Worm (Caenorhabditis elegans) whole organism, L3 larva: ENCODE measurements around the gene acp-5.

Experiments used
- ZK546.5 ChIP-seq: sonication (generic microtip); optimal IDR thresholded peaks from 2 replicates; lab custom pipeline; 2017; ENCODE audit warnings: missing biosample characterization, missing genetic modification characterization
- aly-2 ChIP-seq: fragments of 150-350 bp; optimal IDR thresholded peaks from 2 replicates; lab custom pipeline; 2014; ENCODE audit warnings: missing biosample characterization, missing genetic modification characterization
- elt-3 ChIP-seq, 3 experiments: fragments of 150-350 bp in 1 of 3; sonication (generic microtip) in 2 of 3; optimal IDR thresholded peaks; 2 replicates in 2 of 3; 4 replicates in 1 of 3; lab custom pipeline; 2014 to 2017; ENCODE audit warnings: missing biosample characterization in 3 of 3, missing genetic modification characterization in 3 of 3
- fkh-10 ChIP-seq: sonication (generic microtip); optimal IDR thresholded peaks from 2 replicates; lab custom pipeline; 2017; ENCODE audit warnings: missing biosample characterization, missing genetic modification reagents, missing genetic modification characterization
- fos-1 ChIP-seq: fragments of 150-350 bp; optimal IDR thresholded peaks from 2 replicates; lab custom pipeline; 2014; ENCODE audit warnings: missing biosample characterization, missing genetic modification characterization
- lin-15B ChIP-seq: fragments of 150-350 bp; optimal IDR thresholded peaks from 2 replicates; lab custom pipeline; 2014; ENCODE audit warnings: missing biosample characterization, missing genetic modification characterization
- lin-39 ChIP-seq: fragments of 150-350 bp; optimal IDR thresholded peaks from 2 replicates; lab custom pipeline; 2018; ENCODE audit warnings: missing biosample characterization, missing genetic modification reagents, missing genetic modification characterization
- nhr-237 ChIP-seq: fragments of 150-350 bp; optimal IDR thresholded peaks from 2 replicates; lab custom pipeline; 2014; ENCODE audit warnings: missing biosample characterization, missing genetic modification characterization
- nhr-25 ChIP-seq: sonication (generic microtip); optimal IDR thresholded peaks from 2 replicates; lab custom pipeline; 2017; ENCODE audit warnings: missing biosample characterization, missing genetic modification characterization
- nhr-28 ChIP-seq: fragments of 150-350 bp; optimal IDR thresholded peaks from 2 replicates; lab custom pipeline; 2014; ENCODE audit warnings: missing biosample characterization, missing genetic modification characterization
- pha-4 ChIP-seq: fragments of 150-350 bp; optimal IDR thresholded peaks from 2 replicates; lab custom pipeline; 2014; ENCODE audit warnings: missing biosample characterization, missing genetic modification reagents, missing genetic modification characterization
- pqm-1 ChIP-seq: fragments of 150-350 bp; optimal IDR thresholded peaks from 2 replicates; lab custom pipeline; 2017; ENCODE audit warnings: missing biosample characterization, missing genetic modification characterization, inconsistent platforms
- sea-2 ChIP-seq: fragments of 150-350 bp; sonication (generic microtip); optimal IDR thresholded peaks from 4 replicates; lab custom pipeline; 2014; ENCODE audit warnings: missing biosample characterization, missing genetic modification reagents, missing genetic modification characterization
- snpc-4 ChIP-seq: fragments of 150-350 bp; optimal IDR thresholded peaks from 2 replicates; lab custom pipeline; 2014; ENCODE audit warnings: missing biosample characterization, missing genetic modification characterization

DNA sequence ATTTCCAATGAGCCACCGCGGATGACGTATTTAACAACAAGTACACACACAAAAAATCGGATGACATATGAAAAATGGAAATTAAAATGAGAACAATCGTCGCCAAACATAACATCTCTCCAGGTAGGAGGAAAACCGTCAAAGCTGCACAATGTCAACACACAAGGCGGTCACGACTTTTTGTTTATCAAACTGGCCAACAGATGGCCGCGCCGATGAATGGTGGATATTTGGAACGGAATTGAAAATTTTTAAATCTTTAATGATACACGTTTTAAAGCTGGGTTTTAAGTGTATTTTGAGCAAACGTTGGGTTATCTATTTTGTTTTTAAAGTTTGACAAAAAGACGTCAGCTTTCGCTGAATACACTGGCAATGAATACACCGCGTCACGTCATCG, 47.9 kb upstream of the acp-5 start:
- no peak for TF ChIP-seq pqm-1 (tag; lab: Kevin White, UChicago)
- peak; percentile 62 for TF ChIP-seq pha-4
- no peak for TF ChIP-seq sea-2 (GFP tag; lab: Kevin White, UChicago)
- no peak for TF ChIP-seq ZK546.5 (tag; lab: Kevin White, UChicago)
- no peak for TF ChIP-seq lin-39 (tag; lab: Kevin White, UChicago)
- no peak for TF ChIP-seq lin-15B (tag; lab: Kevin White, UChicago)
- TF ChIP-seq fos-1: no peak
- TF ChIP-seq fkh-10 (GFP tag; lab: Kevin White, UChicago): no peak
- no peak for TF ChIP-seq aly-2
- TF ChIP-seq nhr-28 (tag; lab: Kevin White, UChicago): no peak
- TF ChIP-seq snpc-4 (tag; lab: Kevin White, UChicago): no peak
- TF ChIP-seq elt-3 (tag; optimal IDR thresholded peaks at IDR 0.05; lab: Kevin White, UChicago): no peak
- no peak for TF ChIP-seq nhr-237 (tag; lab: Kevin White, UChicago)
- TF ChIP-seq nhr-25: no peak
